Fruit fly (Drosophila melanogaster) whole organism: ENCODE measurements around the gene Art4.
A peak's percentile ranks its signal among the peaks of the same experiment; 100 is the strongest.

ENCODE experiments used
- CG8478 ChIP-seq: fragments of >200 bp; optimal IDR thresholded peaks from 2 replicates; lab custom pipeline; 2018; ENCODE audit warnings: inconsistent platforms
- Dll ChIP-seq: fragments of >200 bp; optimal IDR thresholded peaks from 2 replicates; lab custom pipeline; 2017
- EcR ChIP-seq, 2 experiments: fragments of >200 bp; optimal IDR thresholded peaks; 2 replicates each; lab custom pipeline; 2017; ENCODE audit warnings: missing biosample characterization in 2 of 2, missing genetic modification characterization in 2 of 2, missing genetic modification reagents in 2 of 2
- pan ChIP-seq: fragments of >200 bp; optimal IDR thresholded peaks from 2 replicates; lab custom pipeline; 2017
- psq ChIP-seq: fragments of >200 bp; optimal IDR thresholded peaks from 2 replicates; lab custom pipeline; 2017
- usp ChIP-seq: fragments of >200 bp; optimal IDR thresholded peaks from 2 replicates; lab custom pipeline; 2017; ENCODE audit warnings: missing biosample characterization, missing genetic modification characterization, mixed read lengths

The Art4 gene

DNA sequence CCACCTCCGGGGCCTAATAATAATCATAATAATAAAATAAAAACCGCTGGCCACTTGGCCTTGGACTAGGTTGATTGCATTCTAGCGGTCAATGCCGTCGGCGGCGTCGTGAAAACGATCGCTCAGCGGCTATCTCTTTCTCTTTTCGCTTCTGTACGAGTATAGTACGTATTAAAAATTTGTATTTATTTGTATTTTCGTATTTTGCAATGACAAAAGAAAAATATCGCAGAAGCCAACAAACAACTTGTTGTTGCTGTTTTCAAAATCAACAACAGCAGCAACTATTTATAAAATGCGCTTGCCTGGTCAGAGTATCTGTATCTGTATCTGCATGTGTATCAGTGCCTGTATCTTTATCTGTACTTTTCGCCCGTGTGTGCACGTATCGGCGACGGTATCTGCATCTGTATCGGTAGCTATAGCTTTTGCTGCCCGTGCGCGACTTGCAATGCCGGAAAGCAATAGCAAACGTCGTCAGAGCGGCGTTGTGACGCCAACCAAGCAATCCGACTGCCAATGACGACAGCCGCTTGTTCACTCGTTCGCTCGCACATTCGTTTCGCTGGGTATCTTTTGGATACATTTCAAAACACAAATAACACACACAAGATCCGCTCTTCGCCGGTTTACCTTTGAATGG, 31.1 kb downstream of the Art4 start:
- peak; percentile 33 to 54 for TF ChIP-seq EcR (GFP tag; optimal IDR thresholded peaks at IDR 0.05; lab: Kevin White, UChicago)
- no peak for TF ChIP-seq usp (GFP tag; lab: Kevin White, UChicago)

DNA sequence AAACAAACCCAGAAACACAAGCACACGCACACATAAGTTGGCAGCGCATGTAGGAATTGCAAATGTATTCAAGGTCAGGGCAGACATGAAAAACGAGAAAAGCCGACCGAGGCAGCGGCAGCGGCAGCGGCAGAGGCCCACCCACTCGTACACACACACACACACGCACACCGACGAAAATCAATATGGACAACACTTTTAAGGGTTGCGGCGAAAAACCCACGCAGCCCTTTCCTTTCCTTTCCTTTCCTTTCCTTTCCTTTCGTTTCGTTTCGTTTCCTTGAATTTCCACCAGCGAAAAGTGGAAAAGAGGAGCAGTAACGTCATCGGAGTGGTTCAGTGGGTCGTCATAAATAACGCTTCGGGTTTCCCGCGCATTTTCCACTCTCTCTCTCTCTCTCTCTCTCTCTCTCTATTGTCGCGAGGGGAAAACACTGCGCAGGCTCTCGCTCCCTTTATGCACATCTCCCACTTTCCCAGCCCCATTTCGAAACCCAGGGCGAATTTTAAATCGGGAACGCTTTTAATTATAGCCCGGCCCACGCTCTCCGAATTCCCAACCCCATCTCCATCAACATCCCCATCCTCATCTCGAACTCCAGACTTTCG, 33.1 kb downstream of the Art4 start:
- TF ChIP-seq CG8478 (lab: Kevin White, UChicago) (no peak), pan (lab: Kevin White, UChicago) (no peak), psq (no peak), usp (GFP tag; lab: Kevin White, UChicago) (no peak), EcR (GFP tag; optimal IDR thresholded peaks at IDR 0.05; lab: Kevin White, UChicago) (no peak), Dll (lab: Kevin White, UChicago) (no peak)

DNA sequence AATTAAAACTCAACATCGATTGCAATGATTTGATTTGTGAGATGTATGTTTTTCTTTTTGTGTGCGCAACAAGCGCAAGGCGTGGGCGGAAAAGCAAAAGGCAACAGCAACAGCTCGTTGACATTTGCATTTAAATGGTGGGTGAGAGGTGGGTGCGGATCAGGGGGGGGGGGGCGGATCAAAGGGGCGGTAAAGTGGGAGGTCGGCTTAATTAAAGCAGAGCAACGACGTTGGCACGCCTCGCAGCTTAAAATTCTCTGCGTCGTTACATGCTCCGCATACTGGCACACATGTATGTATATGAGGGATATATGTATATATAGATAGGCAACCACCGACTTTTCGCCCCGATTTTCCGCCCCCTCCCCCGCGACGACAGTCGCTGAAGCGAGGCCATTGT, 34.2 kb downstream of the Art4 start:
- TF ChIP-seq Dll (lab: Kevin White, UChicago) (no peak), pan (lab: Kevin White, UChicago) (no peak), CG8478 (lab: Kevin White, UChicago) (no peak), psq (no peak), EcR (GFP tag; optimal IDR thresholded peaks at IDR 0.05; lab: Kevin White, UChicago) (no peak), usp (GFP tag; lab: Kevin White, UChicago) (no peak)

DNA sequence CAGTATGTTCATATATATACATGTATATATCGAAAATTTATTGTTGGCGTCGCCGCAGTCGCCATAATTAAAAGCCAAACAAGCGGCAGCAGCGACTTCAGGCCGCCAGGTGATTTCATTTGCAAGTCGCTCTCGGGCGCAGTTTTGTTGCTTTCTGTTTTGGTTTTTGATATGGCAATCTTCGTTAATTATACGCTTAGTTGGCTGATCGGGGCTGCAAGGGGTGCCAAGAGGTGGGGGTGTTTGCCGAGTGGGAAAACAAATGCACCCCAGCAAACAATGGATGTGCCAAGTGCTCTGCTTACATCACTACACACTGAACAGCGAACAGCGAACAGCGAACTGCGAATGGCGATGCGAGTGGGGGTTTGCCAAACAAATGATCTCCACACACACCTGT, 34.9 kb downstream of the Art4 start:
- no peak for TF ChIP-seq CG8478 (lab: Kevin White, UChicago)
- TF ChIP-seq Dll (lab: Kevin White, UChicago): no peak
- no peak for TF ChIP-seq psq
- no peak for TF ChIP-seq pan (lab: Kevin White, UChicago)
- TF ChIP-seq usp (GFP tag; lab: Kevin White, UChicago): no peak
- no peak for TF ChIP-seq EcR (GFP tag; optimal IDR thresholded peaks at IDR 0.05; lab: Kevin White, UChicago)

DNA sequence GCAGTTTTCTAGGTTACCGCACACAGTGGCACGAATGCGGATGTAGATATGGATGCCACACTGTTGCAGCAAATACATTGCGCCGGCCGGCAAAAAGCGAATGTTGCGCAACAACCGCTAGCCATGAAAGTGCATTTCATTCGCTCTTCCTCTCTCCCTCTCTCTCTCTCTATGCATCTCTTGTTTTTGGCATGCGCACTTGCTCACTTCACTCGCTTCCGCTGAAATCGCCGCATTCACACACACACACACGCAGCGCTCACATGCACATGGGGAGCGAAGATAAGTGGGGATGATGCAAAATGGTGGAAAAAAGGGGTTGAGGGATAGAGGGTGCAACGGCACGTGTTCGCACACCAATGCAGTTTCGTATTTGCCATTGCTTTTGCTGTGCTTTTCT, 36.0 kb downstream of the Art4 start:
- peak; percentile 55 for TF ChIP-seq Dll (lab: Kevin White, UChicago)
- no peak for TF ChIP-seq EcR (GFP tag; optimal IDR thresholded peaks at IDR 0.05; lab: Kevin White, UChicago)

DNA sequence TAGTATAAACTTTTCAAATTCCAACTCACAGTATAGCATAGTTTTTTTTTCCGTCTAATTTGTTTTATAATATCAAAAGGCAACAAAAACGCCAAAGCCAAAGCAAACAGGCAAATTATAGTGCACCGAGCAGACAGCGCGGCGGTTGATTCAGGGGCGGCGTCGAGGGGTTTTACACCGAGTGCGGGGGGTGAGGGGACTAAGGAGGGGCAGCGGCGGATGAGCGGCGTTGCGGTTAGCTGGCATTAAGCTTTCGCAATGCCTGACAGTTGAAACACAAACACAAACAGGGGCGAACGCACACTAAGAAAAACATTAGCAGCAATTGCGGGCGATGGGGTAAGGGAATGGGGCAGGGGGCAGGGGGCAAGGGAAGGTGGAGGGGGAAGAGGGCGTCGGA, 39.4 kb downstream of the Art4 start:
- no peak for TF ChIP-seq Dll (lab: Kevin White, UChicago)

DNA sequence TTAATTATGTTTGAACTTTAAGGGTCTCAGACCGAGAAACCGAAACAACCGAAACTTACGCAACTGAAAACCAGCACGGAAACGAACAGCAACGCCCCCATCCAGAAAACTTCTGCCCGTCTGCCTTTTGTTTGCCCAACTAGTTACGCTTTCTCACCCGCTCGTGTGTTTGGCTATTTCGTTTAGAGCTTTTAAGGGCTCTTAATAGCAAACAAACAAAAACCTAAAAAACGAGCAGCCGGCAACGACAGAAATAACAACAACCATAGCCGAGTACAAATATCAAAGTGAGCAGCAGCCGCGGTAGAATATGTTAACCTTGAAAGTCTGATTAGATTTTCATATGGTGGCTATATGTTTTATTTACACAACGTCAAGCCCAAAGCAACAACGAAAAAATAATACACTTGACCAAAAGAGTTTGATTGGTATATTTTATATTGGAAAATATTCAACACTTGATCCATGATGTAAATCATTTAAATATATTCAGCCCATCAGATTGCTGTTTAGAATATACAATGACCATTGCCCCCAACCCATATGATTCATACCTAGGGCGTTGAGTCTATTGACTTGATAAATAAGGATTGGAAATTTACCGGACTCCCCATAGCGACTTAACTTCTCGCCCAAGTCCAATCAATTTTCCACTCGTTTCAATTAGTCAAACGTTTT, 41.3 kb downstream of the Art4 start:
- TF ChIP-seq EcR (GFP tag; optimal IDR thresholded peaks at IDR 0.05; lab: Kevin White, UChicago): no peak

DNA sequence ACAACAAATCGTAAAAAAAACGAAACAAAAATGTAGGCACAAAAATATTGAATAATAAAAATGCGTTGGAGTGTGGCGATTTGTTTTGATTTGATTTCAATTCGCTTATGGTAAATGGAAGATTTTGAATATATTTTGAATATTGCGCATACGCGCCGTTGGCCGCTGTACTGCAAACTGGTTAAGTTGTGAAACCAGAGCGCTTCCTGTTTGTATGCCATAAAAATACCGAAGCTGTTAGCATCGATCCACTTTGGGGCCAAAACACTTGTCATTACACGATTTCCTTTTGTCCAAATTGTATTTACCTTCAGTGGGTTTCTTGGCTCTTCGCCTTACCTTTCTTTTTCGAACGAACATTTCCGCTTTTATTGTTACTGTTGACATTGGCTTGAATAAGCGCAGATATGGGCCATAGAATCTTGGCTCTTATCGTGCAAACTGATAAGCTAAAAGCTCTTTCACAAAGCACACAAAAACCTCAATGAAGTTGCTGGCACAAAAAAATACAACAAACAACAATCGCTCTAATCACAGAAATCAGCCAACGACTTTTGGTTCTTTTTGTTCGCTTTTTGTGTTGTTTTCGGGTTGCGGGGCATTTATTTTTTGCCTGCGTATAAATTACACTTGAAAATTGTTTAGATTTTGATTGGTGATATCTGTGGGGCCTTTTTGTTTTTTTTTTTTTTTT, 45.1 kb downstream of the Art4 start:
- TF ChIP-seq CG8478 (lab: Kevin White, UChicago) (no peak), pan (lab: Kevin White, UChicago) (no peak), Dll (lab: Kevin White, UChicago) (no peak), usp (GFP tag; lab: Kevin White, UChicago) (no peak), psq (no peak), EcR (GFP tag; optimal IDR thresholded peaks at IDR 0.05; lab: Kevin White, UChicago) (no peak)

DNA sequence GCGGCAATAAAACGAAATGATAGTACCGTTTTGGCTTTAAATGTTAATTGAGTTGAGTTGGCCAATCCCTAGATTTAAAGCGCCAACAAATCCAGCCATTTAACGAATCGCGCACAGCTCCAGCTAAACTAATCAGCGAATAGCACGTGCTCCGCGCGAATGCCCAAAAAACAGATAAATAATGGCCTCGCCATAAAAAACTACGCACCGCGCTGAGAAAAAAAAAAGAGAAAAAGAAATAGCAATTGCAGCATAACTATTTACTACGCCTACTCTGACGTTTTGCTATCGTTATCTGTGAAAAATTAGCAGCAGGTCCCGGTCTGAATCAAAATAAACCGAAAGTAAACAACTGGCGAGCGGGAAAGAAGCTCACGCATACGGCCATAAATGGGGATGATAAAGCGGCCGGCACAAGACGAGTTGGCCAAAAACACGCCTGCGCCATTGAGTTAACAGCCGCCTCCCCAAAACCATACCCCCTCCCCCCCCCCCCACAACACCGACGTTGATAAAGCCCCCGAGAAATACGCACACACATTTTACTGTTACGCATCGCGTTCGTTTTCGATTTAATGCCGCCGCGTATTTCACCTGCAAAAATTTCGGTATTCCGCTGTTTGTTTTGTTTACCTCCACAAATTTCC, 46.4 kb downstream of the Art4 start:
- TF ChIP-seq Dll (lab: Kevin White, UChicago): no peak
- no peak for TF ChIP-seq usp (GFP tag; lab: Kevin White, UChicago)
- TF ChIP-seq EcR (GFP tag; optimal IDR thresholded peaks at IDR 0.05; lab: Kevin White, UChicago): no peak
- no peak for TF ChIP-seq CG8478 (lab: Kevin White, UChicago)
- TF ChIP-seq pan (lab: Kevin White, UChicago): no peak
- no peak for TF ChIP-seq psq

DNA sequence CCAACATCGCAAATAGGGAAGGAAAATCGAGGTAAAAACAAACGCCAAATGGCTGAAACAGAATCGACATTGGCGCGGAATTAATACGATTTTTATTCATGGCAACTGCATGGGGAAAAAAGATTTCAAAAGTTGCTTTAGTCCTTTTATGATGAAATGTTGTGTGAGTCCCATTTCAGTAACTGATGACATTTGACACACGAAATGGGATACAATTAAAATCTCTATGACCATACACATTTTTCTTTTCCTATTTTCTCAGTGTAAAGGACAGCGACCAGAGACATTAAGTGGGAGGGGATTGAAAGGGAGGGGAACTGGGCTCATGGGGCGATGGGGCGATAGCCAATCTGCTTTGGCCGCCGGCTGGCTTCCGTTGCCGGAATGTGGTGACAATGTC, 47.4 kb downstream of the Art4 start:
- TF ChIP-seq pan (lab: Kevin White, UChicago) (no peak), usp (GFP tag; lab: Kevin White, UChicago) (no peak), Dll (lab: Kevin White, UChicago) (no peak), EcR (GFP tag; optimal IDR thresholded peaks at IDR 0.05; lab: Kevin White, UChicago) (no peak), CG8478 (lab: Kevin White, UChicago) (no peak), psq (no peak)

DNA sequence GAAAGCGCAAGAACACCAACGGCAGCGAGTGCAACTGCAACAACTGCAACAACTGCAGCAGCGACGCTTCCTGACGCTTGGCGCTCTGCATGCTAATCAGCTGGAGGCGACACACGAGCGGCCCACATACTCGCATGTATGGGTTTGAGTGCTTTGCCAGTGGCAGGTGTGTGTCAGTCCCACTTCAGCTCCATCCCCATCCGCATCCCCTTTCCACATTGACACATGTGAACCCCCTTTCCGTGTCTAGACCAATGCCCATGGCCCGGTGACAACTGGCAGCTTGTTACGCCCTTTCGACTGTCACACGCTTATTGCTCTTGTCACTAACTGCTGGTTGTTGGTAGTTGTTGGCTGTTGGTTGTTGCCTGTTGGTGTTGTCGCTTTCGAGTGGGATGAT, 48.3 kb downstream of the Art4 start:
- TF ChIP-seq CG8478 (lab: Kevin White, UChicago): no peak
- TF ChIP-seq usp (GFP tag; lab: Kevin White, UChicago): no peak
- no peak for TF ChIP-seq pan (lab: Kevin White, UChicago)
- no peak for TF ChIP-seq psq

DNA sequence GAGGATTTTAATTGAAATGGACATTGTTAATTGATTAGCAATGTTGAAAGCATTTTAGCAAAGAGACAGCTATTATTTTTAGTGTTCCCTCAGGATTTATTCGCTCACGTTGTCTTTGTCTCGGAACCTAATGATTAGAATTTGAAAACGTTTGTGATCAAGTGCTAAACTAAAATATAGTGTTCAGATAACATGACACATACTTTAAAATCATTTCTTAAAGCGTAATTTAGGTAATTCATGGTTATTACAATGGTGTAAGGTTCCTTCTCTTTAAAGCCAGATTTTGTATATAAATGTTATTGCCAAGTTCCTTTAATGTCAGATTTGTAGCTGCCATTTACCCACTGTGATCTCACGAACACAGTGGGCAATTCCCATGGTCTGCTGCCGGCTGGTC, 48.7 kb downstream of the Art4 start:
- TF ChIP-seq pan (lab: Kevin White, UChicago) (no peak), Dll (lab: Kevin White, UChicago) (no peak), psq (no peak), CG8478 (lab: Kevin White, UChicago) (no peak), usp (GFP tag; lab: Kevin White, UChicago) (no peak), EcR (GFP tag; optimal IDR thresholded peaks at IDR 0.05; lab: Kevin White, UChicago) (no peak)
